Worm (Caenorhabditis elegans) whole organism, L1 larva: ENCODE data around the gene F31D4.5.

Experiments
- C04F5.9 ChIP-seq: sonication (generic microtip); optimal IDR thresholded peaks from 2 replicates; lab custom pipeline; 2016; ENCODE audit warnings: missing genetic modification characterization, missing compliant biosample characterization
- C16A3.4 ChIP-seq: fragments of 150-350 bp; optimal IDR thresholded peaks from 2 replicates; lab custom pipeline; 2014; ENCODE audit warnings: missing biosample characterization, missing genetic modification characterization
- F16B12.6 ChIP-seq: fragments of 150-350 bp; optimal IDR thresholded peaks from 2 replicates; lab custom pipeline; 2014; ENCODE audit warnings: missing biosample characterization, missing genetic modification characterization
- aha-1 ChIP-seq: fragments of 150-350 bp; optimal IDR thresholded peaks from 2 replicates; lab custom pipeline; 2014; ENCODE audit warnings: missing biosample characterization, missing genetic modification characterization
- alr-1 ChIP-seq: fragments of 200-800 bp; sonication (Bioruptor generic); optimal IDR thresholded peaks from 2 replicates; lab custom pipeline; 2018; ENCODE audit warnings: borderline replicate concordance, mild to moderate bottlenecking, missing genetic modification characterization, missing compliant biosample characterization
- aly-2 ChIP-seq: fragments of 150-350 bp; optimal IDR thresholded peaks from 2 replicates; lab custom pipeline; 2014; ENCODE audit warnings: missing biosample characterization, missing genetic modification characterization
- blmp-1 ChIP-seq: fragments of 150-350 bp; optimal IDR thresholded peaks from 2 replicates; lab custom pipeline; 2014; ENCODE audit warnings: missing biosample characterization, missing genetic modification characterization
- ceh-63 ChIP-seq: fragments of 200-800 bp; sonication (Bioruptor generic); optimal IDR thresholded peaks from 2 replicates; lab custom pipeline; 2018; ENCODE audit warnings: mild to moderate bottlenecking, missing genetic modification characterization, missing compliant biosample characterization
- ceh-8 ChIP-seq: fragments of 200-800 bp; sonication (Bioruptor generic); optimal IDR thresholded peaks from 2 replicates; lab custom pipeline; 2018; ENCODE audit warnings: mild to moderate bottlenecking, missing genetic modification characterization, moderate library complexity, missing compliant biosample characterization
- ceh-90 ChIP-seq: sonication (generic microtip); optimal IDR thresholded peaks from 2 replicates; lab custom pipeline; 2016; ENCODE audit warnings: missing genetic modification characterization, missing compliant biosample characterization
- ces-1 ChIP-seq: fragments of 150-350 bp; optimal IDR thresholded peaks from 2 replicates; lab custom pipeline; 2014; ENCODE audit warnings: missing biosample characterization, missing genetic modification reagents, missing genetic modification characterization
- efl-1 ChIP-seq, 4 experiments: fragments of 150-350 bp; optimal IDR thresholded peaks in 3 of 4; peaks in 1 of 4; 1 replicate in 1 of 4; 2 replicates in 3 of 4; lab custom pipeline; 2014; ENCODE audit warnings: missing biosample characterization in 2 of 4, missing genetic modification characterization in 2 of 4, missing genetic modification reagents in 2 of 4
- egl-27 ChIP-seq, 2 experiments: fragments of 150-350 bp in 1 of 2; sonication (generic microtip); optimal IDR thresholded peaks; 3 replicates each; lab custom pipeline; 2017 to 2018; ENCODE audit warnings: missing biosample characterization in 2 of 2, missing genetic modification characterization in 2 of 2, missing genetic modification reagents in 2 of 2
- elt-2 ChIP-seq: sonication (generic microtip); optimal IDR thresholded peaks from 2 replicates; lab custom pipeline; 2016; ENCODE audit warnings: missing genetic modification characterization, mild to moderate bottlenecking, inconsistent platforms, missing compliant biosample characterization, missing genetic modification reagents
- elt-3 ChIP-seq, 6 experiments: fragments of 150-350 bp in 1 of 6; sonication (generic microtip); optimal IDR thresholded peaks; 2 replicates each; lab custom pipeline; 2017 to 2018; ENCODE audit warnings: missing biosample characterization in 6 of 6, missing genetic modification characterization in 6 of 6, inconsistent platforms in 1 of 6
- ets-5 ChIP-seq: fragments of 200-800 bp; sonication (Bioruptor generic); IDR thresholded peaks from 2 replicates; pipeline ENCODE4 v1.3.6; 2022; ENCODE audit warnings: missing genetic modification characterization, missing compliant biosample characterization
- fkh-4 ChIP-seq: sonication (generic microtip); optimal IDR thresholded peaks from 2 replicates; lab custom pipeline; 2016; ENCODE audit warnings: missing compliant biosample characterization, missing genetic modification characterization, borderline replicate concordance
- fkh-8 ChIP-seq: sonication (generic microtip); optimal IDR thresholded peaks from 2 replicates; lab custom pipeline; 2016; ENCODE audit warnings: mild to moderate bottlenecking, missing genetic modification characterization, missing compliant biosample characterization
- fos-1 ChIP-seq: fragments of 150-350 bp; optimal IDR thresholded peaks from 2 replicates; lab custom pipeline; 2014; ENCODE audit warnings: missing biosample characterization, missing genetic modification characterization
- hlh-17 ChIP-seq: fragments of 200-800 bp; sonication (Bioruptor generic); optimal IDR thresholded peaks from 2 replicates; lab custom pipeline; 2018; ENCODE audit warnings: missing genetic modification characterization, mild to moderate bottlenecking, missing compliant biosample characterization, moderate library complexity, borderline replicate concordance
- hlh-4 ChIP-seq: sonication (generic microtip); optimal IDR thresholded peaks from 2 replicates; lab custom pipeline; 2016; ENCODE audit warnings: mild to moderate bottlenecking, missing genetic modification characterization, missing compliant biosample characterization
- hpl-2 ChIP-seq: fragments of 150-350 bp; optimal IDR thresholded peaks from 2 replicates; lab custom pipeline; 2014; ENCODE audit warnings: missing biosample characterization, missing genetic modification reagents, missing genetic modification characterization
- irx-1 ChIP-seq: sonication (generic microtip); optimal IDR thresholded peaks from 2 replicates; lab custom pipeline; 2016; ENCODE audit warnings: missing genetic modification characterization, missing compliant biosample characterization
- jun-1 ChIP-seq: fragments of 150-350 bp; optimal IDR thresholded peaks from 2 replicates; lab custom pipeline; 2014; ENCODE audit warnings: missing biosample characterization, missing genetic modification reagents, missing genetic modification characterization
- lin-35 ChIP-seq, 2 experiments: fragments of 150-350 bp; optimal IDR thresholded peaks; 2 replicates each; lab custom pipeline; 2014; ENCODE audit warnings: missing biosample characterization in 2 of 2, missing genetic modification characterization in 2 of 2, missing genetic modification reagents in 2 of 2
- lir-3 ChIP-seq: sonication (generic microtip); optimal IDR thresholded peaks from 2 replicates; lab custom pipeline; 2016; ENCODE audit warnings: mild to moderate bottlenecking, missing genetic modification characterization, moderate library complexity, missing compliant biosample characterization; ENCODE audit not compliant: poor library complexity
- lsy-2 ChIP-seq, 2 experiments: fragments of 150-350 bp; optimal IDR thresholded peaks; 2 replicates each; lab custom pipeline; 2014; ENCODE audit warnings: missing biosample characterization in 2 of 2, missing genetic modification characterization in 2 of 2
- mdl-1 ChIP-seq, 2 experiments: fragments of 150-350 bp; optimal IDR thresholded peaks; 2 replicates each; lab custom pipeline; 2014 to 2017; ENCODE audit warnings: missing biosample characterization in 2 of 2, missing genetic modification characterization in 2 of 2, inconsistent platforms in 1 of 2
- mep-1 ChIP-seq: fragments of 150-350 bp; optimal IDR thresholded peaks from 2 replicates; lab custom pipeline; 2014; ENCODE audit warnings: missing biosample characterization, missing genetic modification characterization
- nhr-12 ChIP-seq: sonication (generic microtip); optimal IDR thresholded peaks from 2 replicates; lab custom pipeline; 2017; ENCODE audit warnings: missing biosample characterization, missing genetic modification characterization
- nhr-20 ChIP-seq: sonication (generic microtip); optimal IDR thresholded peaks from 2 replicates; lab custom pipeline; 2016; ENCODE audit warnings: mild to moderate bottlenecking, missing genetic modification characterization, missing compliant biosample characterization
- nhr-71 ChIP-seq: sonication (generic microtip); optimal IDR thresholded peaks from 2 replicates; lab custom pipeline; 2016; ENCODE audit warnings: mild to moderate bottlenecking, missing genetic modification characterization, moderate library complexity, missing compliant biosample characterization
- nhr-77 ChIP-seq: fragments of 150-350 bp; optimal IDR thresholded peaks from 2 replicates; lab custom pipeline; 2014; ENCODE audit warnings: missing biosample characterization, missing genetic modification characterization
- nhr-85 ChIP-seq: sonication (generic microtip); peaks from one replicate; lab custom pipeline; 2016; ENCODE audit warnings: missing genetic modification characterization, inconsistent platforms, missing compliant biosample characterization
- nhr-90 ChIP-seq: sonication (generic microtip); optimal IDR thresholded peaks from 2 replicates; lab custom pipeline; 2016; ENCODE audit warnings: mild to moderate bottlenecking, missing genetic modification characterization, missing compliant biosample characterization; ENCODE audit not compliant: poor library complexity
- pag-3 ChIP-seq: sonication (generic microtip); optimal IDR thresholded peaks from 2 replicates; lab custom pipeline; 2017; ENCODE audit warnings: missing genetic modification characterization, mild to moderate bottlenecking, missing compliant biosample characterization, antibody characterized with exemption, borderline replicate concordance; ENCODE audit not compliant: insufficient read depth
- rnt-1 ChIP-seq: sonication (generic microtip); optimal IDR thresholded peaks from 2 replicates; lab custom pipeline; 2016; ENCODE audit warnings: mild to moderate bottlenecking, missing genetic modification characterization, moderate library complexity, missing compliant biosample characterization
- skn-1 ChIP-seq: fragments of 150-350 bp; optimal IDR thresholded peaks from 2 replicates; lab custom pipeline; 2014; ENCODE audit warnings: missing biosample characterization, missing genetic modification characterization
- snpc-4 ChIP-seq: fragments of 150-350 bp; optimal IDR thresholded peaks from 2 replicates; lab custom pipeline; 2014; ENCODE audit warnings: missing biosample characterization, missing genetic modification characterization
- sptf-1 ChIP-seq: fragments of 150-350 bp; optimal IDR thresholded peaks from 2 replicates; lab custom pipeline; 2014; ENCODE audit warnings: missing biosample characterization, missing genetic modification characterization
- sup-37 ChIP-seq: fragments of 200-800 bp; sonication (Bioruptor generic); optimal IDR thresholded peaks from 2 replicates; lab custom pipeline; 2018; ENCODE audit warnings: mild to moderate bottlenecking, missing genetic modification characterization, missing compliant biosample characterization
- swsn-7 ChIP-seq: sonication (generic microtip); optimal IDR thresholded peaks from 2 replicates; lab custom pipeline; 2016; ENCODE audit warnings: missing genetic modification characterization, missing compliant biosample characterization
- tbx-2 ChIP-seq: sonication (generic microtip); optimal IDR thresholded peaks from 2 replicates; lab custom pipeline; 2016; ENCODE audit warnings: missing genetic modification characterization, missing compliant biosample characterization
- unc-86 ChIP-seq: sonication (generic microtip); optimal IDR thresholded peaks from 2 replicates; lab custom pipeline; 2016; ENCODE audit warnings: missing genetic modification characterization, missing compliant biosample characterization
- zag-1 ChIP-seq: fragments of 150-350 bp; optimal IDR thresholded peaks from 2 replicates; lab custom pipeline; 2014; ENCODE audit warnings: missing biosample characterization, missing genetic modification characterization
- ztf-4 ChIP-seq: fragments of 150-350 bp; optimal IDR thresholded peaks from 2 replicates; lab custom pipeline; 2014; ENCODE audit warnings: missing biosample characterization, missing genetic modification characterization

Gene F31D4.5

DNA sequence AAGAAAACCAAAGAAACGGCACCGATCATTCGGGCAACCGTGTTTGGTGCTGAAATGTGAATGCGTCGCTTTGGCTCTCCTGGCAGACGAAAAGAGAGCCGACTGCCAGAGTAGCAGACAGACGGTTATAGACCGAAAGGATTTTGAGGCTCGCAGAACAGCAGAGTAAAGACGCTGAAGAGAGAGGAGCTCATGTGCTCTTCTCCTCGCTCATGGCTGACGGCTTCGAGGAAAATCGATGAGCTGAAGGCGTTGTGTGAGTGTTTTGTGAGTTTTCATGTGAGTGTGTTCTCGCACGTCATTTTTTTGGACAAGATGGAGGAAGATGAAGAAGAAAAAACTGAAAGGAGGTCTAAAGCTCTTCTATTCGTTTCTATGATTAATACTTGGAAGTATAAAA, 25.1 kb upstream of the F31D4.5 start, which contains the start of gene sbt-1 (continued):
- TF ChIP-seq lsy-2 (tag; optimal IDR thresholded peaks at IDR 0.05; lab: Kevin White, UChicago) (peak; percentile 46 to 79), hpl-2 (GFP tag; lab: Kevin White, UChicago) (no peak), ets-5 (GFP tag; lab: Robert Waterston, UW) (no peak), hlh-17 (GFP tag; lab: Kevin White, UChicago) (no peak), F16B12.6 (tag; lab: Kevin White, UChicago) (peak; percentile 2), mdl-1 (tag; optimal IDR thresholded peaks at IDR 0.05; lab: Kevin White, UChicago) (peak in 1 of 2 experiments; percentile 45), unc-86 (tag; lab: Kevin White, UChicago) (peak; percentile 86), skn-1 (tag; lab: Kevin White, UChicago) (peak; percentile 11), elt-2 (tag; lab: Kevin White, UChicago) (no peak), fkh-8 (tag; lab: Kevin White, UChicago) (peak; percentile 93), nhr-12 (tag; lab: Kevin White, UChicago) (no peak), ceh-90 (tag; lab: Kevin White, UChicago) (no peak), swsn-7 (peak; percentile 78), ceh-8 (GFP tag; lab: Kevin White, UChicago) (no peak), irx-1 (tag; lab: Kevin White, UChicago) (no peak), pag-3 (tag; lab: Kevin White, UChicago) (no peak), lir-3 (tag; lab: Kevin White, UChicago) (peak; percentile 0), nhr-90 (tag; lab: Kevin White, UChicago) (no peak), fos-1 (tag; lab: Kevin White, UChicago) (peak; percentile 37), ztf-4 (tag; lab: Kevin White, UChicago) (no peak), snpc-4 (peak; percentile 18), fkh-4 (tag; lab: Kevin White, UChicago) (no peak), jun-1 (peak; percentile 11), nhr-20 (peak; percentile 5), aha-1 (tag; lab: Kevin White, UChicago) (no peak), nhr-71 (tag; lab: Kevin White, UChicago) (peak; percentile 75), alr-1 (tag; lab: Kevin White, UChicago) (no peak), egl-27 (tag; optimal IDR thresholded peaks at IDR 0.05; lab: Kevin White, UChicago) (no peak), sptf-1 (tag; lab: Kevin White, UChicago) (no peak), tbx-2 (tag; lab: Kevin White, UChicago) (peak; percentile 63), efl-1 (optimal IDR thresholded peaks at IDR 0.05; lab: Kevin White, UChicago) (peak; percentile 49 to 64), efl-1 (GFP tag; optimal IDR thresholded peaks at IDR 0.05 in 1 of 2; lab: Kevin White, UChicago) (peak in 1 of 2 experiments; percentile 7), elt-3 (tag; optimal IDR thresholded peaks at IDR 0.05; lab: Kevin White, UChicago) (no peak), aly-2 (tag; lab: Kevin White, UChicago) (peak; percentile 2), C16A3.4 (tag; lab: Kevin White, UChicago) (no peak), blmp-1 (tag; lab: Kevin White, UChicago) (no peak), nhr-77 (tag; lab: Kevin White, UChicago) (no peak), hlh-4 (tag; lab: Kevin White, UChicago) (no peak), sup-37 (GFP tag; lab: Kevin White, UChicago) (no peak)

DNA sequence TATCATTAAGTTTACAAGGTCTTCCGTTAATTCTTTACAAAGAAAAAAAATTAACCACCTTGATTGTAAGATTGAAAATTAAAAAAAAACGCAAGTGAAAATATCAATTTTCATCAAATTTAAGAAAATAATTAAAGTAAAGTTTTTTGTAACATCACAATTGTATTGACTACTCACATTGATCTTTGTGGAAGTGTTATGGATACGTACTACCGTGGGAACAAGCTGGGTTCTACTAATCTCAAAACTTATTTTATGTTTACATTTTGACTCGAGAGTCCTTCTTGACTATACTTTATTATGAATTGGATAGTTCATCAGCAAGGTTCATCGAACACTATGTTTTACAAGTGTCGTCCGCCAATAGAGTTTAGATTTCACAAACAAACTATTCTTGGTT, 24.4 kb upstream of the F31D4.5 start, which contains the start of gene num-1:
TSS of gene num-1 (plus strand) at position 301 of the 400 bp plus-strand sequence.
- TF ChIP-seq ceh-63 (GFP tag; lab: Kevin White, UChicago) (no peak), rnt-1 (no peak), ceh-8 (GFP tag; lab: Kevin White, UChicago) (no peak), nhr-85 (tag; lab: Kevin White, UChicago) (no peak), lsy-2 (tag; optimal IDR thresholded peaks at IDR 0.05; lab: Kevin White, UChicago) (no peak), ces-1 (GFP tag; lab: Kevin White, UChicago) (no peak), nhr-77 (tag; lab: Kevin White, UChicago) (no peak), lin-35 (GFP tag; optimal IDR thresholded peaks at IDR 0.05; lab: Kevin White, UChicago) (no peak), elt-2 (tag; lab: Kevin White, UChicago) (no peak), zag-1 (tag; lab: Kevin White, UChicago) (no peak), mep-1 (tag; lab: Kevin White, UChicago) (no peak), C04F5.9 (tag; lab: Kevin White, UChicago) (no peak)
